Fruit fly (Drosophila melanogaster) whole organism, adult: ENCODE results near the gene tw.

Experiments
- CG11617 ChIP-seq: fragments of 200-800 bp; sonication (Bioruptor generic); optimal IDR thresholded peaks from 2 replicates; lab custom pipeline; 2017; ENCODE audit warnings: mild to moderate bottlenecking, missing biosample characterization, missing genetic modification reagents, missing genetic modification characterization
- CG12768 ChIP-seq: fragments of 200-800 bp; sonication (Bioruptor generic); optimal IDR thresholded peaks from 2 replicates; lab custom pipeline; 2017; ENCODE audit warnings: missing biosample characterization, missing genetic modification characterization, mild to moderate bottlenecking, moderate library complexity, missing genetic modification reagents
- CG14711 ChIP-seq: fragments of 200-800 bp; sonication (Bioruptor generic); optimal IDR thresholded peaks from 2 replicates; lab custom pipeline; 2018; ENCODE audit warnings: missing biosample characterization, mild to moderate bottlenecking, missing genetic modification characterization, moderate library complexity
- CG1620 ChIP-seq: fragments of 200-800 bp; sonication (Bioruptor generic); optimal IDR thresholded peaks from 2 replicates; lab custom pipeline; 2016; ENCODE audit warnings: missing biosample characterization, missing genetic modification characterization
- CG33017 ChIP-seq: fragments of 200-800 bp; sonication (Bioruptor generic); optimal IDR thresholded peaks from 2 replicates; lab custom pipeline; 2018; ENCODE audit warnings: missing biosample characterization, mild to moderate bottlenecking, missing genetic modification characterization, moderate library complexity
- CG5204 ChIP-seq: fragments of 200-800 bp; sonication (Bioruptor generic); optimal IDR thresholded peaks from 2 replicates; lab custom pipeline; 2016; ENCODE audit warnings: missing biosample characterization, missing genetic modification characterization
- CG7045 ChIP-seq: fragments of 200-800 bp; sonication (Bioruptor generic); optimal IDR thresholded peaks from 2 replicates; lab custom pipeline; 2017; ENCODE audit warnings: missing biosample characterization, mild to moderate bottlenecking, missing genetic modification characterization
- CG7101 ChIP-seq: fragments of 200-800 bp; sonication (Bioruptor generic); optimal IDR thresholded peaks from 2 replicates; lab custom pipeline; 2018; ENCODE audit warnings: missing biosample characterization, mild to moderate bottlenecking, missing genetic modification characterization, moderate library complexity
- Clk ChIP-seq: fragments of 200-800 bp; sonication (Bioruptor generic); optimal IDR thresholded peaks from 2 replicates; lab custom pipeline; 2017; ENCODE audit warnings: missing biosample characterization, missing genetic modification characterization
- Crg-1 ChIP-seq: fragments of 200-800 bp; sonication (Bioruptor generic); optimal IDR thresholded peaks from 2 replicates; lab custom pipeline; 2016; ENCODE audit warnings: missing biosample characterization, missing genetic modification characterization
- Hr96 ChIP-seq: fragments of 200-800 bp; sonication (Bioruptor generic); optimal IDR thresholded peaks from 2 replicates; lab custom pipeline; 2016; ENCODE audit warnings: missing biosample characterization, missing genetic modification characterization
- Mnt ChIP-seq: fragments of 200-800 bp; sonication (Bioruptor generic); optimal IDR thresholded peaks from 2 replicates; lab custom pipeline; 2016; ENCODE audit warnings: missing biosample characterization, mild to moderate bottlenecking, missing genetic modification characterization
- bab1 ChIP-seq: fragments of 200-800 bp; sonication (Bioruptor generic); optimal IDR thresholded peaks from 3 replicates; lab custom pipeline; 2019; ENCODE audit warnings: missing biosample characterization, mild to moderate bottlenecking, missing genetic modification characterization, moderate library complexity
- cic ChIP-seq: fragments of 200-800 bp; sonication (Bioruptor generic); optimal IDR thresholded peaks from 2 replicates; lab custom pipeline; 2017; ENCODE audit warnings: missing biosample characterization, mild to moderate bottlenecking, missing genetic modification characterization, moderate library complexity
- cnc ChIP-seq, 2 experiments: fragments of >200 bp; optimal IDR thresholded peaks; 2 replicates each; lab custom pipeline; 2017
- kay ChIP-seq: fragments of 200-800 bp; sonication (Bioruptor generic); peaks from one replicate; lab custom pipeline; 2016; ENCODE audit warnings: missing biosample characterization, missing genetic modification characterization, borderline replicate concordance
- ovo ChIP-seq: fragments of 200-800 bp; sonication (Bioruptor generic); optimal IDR thresholded peaks from 2 replicates; lab custom pipeline; 2016; ENCODE audit warnings: missing biosample characterization, missing genetic modification characterization
- pad ChIP-seq: fragments of 200-800 bp; sonication (Bioruptor generic); optimal IDR thresholded peaks from 3 replicates; lab custom pipeline; 2017; ENCODE audit warnings: missing biosample characterization, missing genetic modification characterization, mild to moderate bottlenecking, moderate library complexity, missing genetic modification reagents
- tj ChIP-seq: fragments of 200-800 bp; sonication (Bioruptor generic); optimal IDR thresholded peaks from 3 replicates; lab custom pipeline; 2017; ENCODE audit warnings: missing biosample characterization, mild to moderate bottlenecking, missing genetic modification characterization, moderate library complexity
- toe ChIP-seq: fragments of 200-800 bp; sonication (Bioruptor generic); optimal IDR thresholded peaks from 2 replicates; lab custom pipeline; 2016; ENCODE audit warnings: missing biosample characterization, missing genetic modification characterization

The tw gene

dm6 chrX:784456-784855 lies at the start of gene tw:
tw (plus strand) TSS chrX:784746.
- no peak for TF ChIP-seq CG33017 (tag; lab: Kevin White, UChicago)
- no peak for TF ChIP-seq bab1
- no peak for TF ChIP-seq Mnt
- no peak for TF ChIP-seq kay (GFP tag; lab: Kevin White, UChicago)
- TF ChIP-seq Clk (GFP tag; lab: Kevin White, UChicago): no peak
- TF ChIP-seq cic (GFP tag; lab: Kevin White, UChicago): no peak
- TF ChIP-seq CG7045 (GFP tag; lab: Kevin White, UChicago): no peak
- no peak for TF ChIP-seq toe (GFP tag; lab: Kevin White, UChicago)
- TF ChIP-seq Hr96 (GFP tag; lab: Kevin White, UChicago): no peak
- TF ChIP-seq pad (GFP tag; lab: Kevin White, UChicago): no peak

dm6 chrX:739621-740216 lies 44.8 kb upstream of the tw start:
- TF ChIP-seq toe (GFP tag; lab: Kevin White, UChicago) (no peak), CG7101 (tag; lab: Kevin White, UChicago) (no peak), CG1620 (GFP tag; lab: Kevin White, UChicago) (no peak), CG12768 (no peak), CG33017 (tag; lab: Kevin White, UChicago) (no peak), CG7045 (GFP tag; lab: Kevin White, UChicago) (no peak), Mnt (no peak), Clk (GFP tag; lab: Kevin White, UChicago) (no peak), kay (GFP tag; lab: Kevin White, UChicago) (no peak), ovo (no peak), Crg-1 (no peak), CG5204 (GFP tag; lab: Kevin White, UChicago) (no peak), tj (no peak), Hr96 (GFP tag; lab: Kevin White, UChicago) (no peak), pad (GFP tag; lab: Kevin White, UChicago) (no peak), cnc (optimal IDR thresholded peaks at IDR 0.05; lab: Kevin White, UChicago) (no peak), bab1 (no peak), CG14711 (tag; lab: Kevin White, UChicago) (no peak), cic (GFP tag; lab: Kevin White, UChicago) (no peak)

dm6 chrX:750047-750446 lies 34.5 kb upstream of the tw start, which contains the start of gene CG5254:
CG5254 (plus strand) TSS chrX:750347.
- TF ChIP-seq tj: no peak
- TF ChIP-seq Mnt: no peak
- no peak for TF ChIP-seq Clk (GFP tag; lab: Kevin White, UChicago)
- no peak for TF ChIP-seq CG7045 (GFP tag; lab: Kevin White, UChicago)
- no peak for TF ChIP-seq CG7101 (tag; lab: Kevin White, UChicago)
- no peak for TF ChIP-seq CG33017 (tag; lab: Kevin White, UChicago)
- TF ChIP-seq ovo: no peak
- no peak for TF ChIP-seq Hr96 (GFP tag; lab: Kevin White, UChicago)
- TF ChIP-seq CG5204 (GFP tag; lab: Kevin White, UChicago): no peak
- no peak for TF ChIP-seq CG12768

dm6 chrX:751201-751600 lies 33.3 kb upstream of the tw start, which contains the start of gene CG13362:
CG13362 (minus strand) TSS chrX:751301.
- TF ChIP-seq toe (GFP tag; lab: Kevin White, UChicago): no peak
- TF ChIP-seq Mnt: no peak
- TF ChIP-seq kay (GFP tag; lab: Kevin White, UChicago): no peak
- TF ChIP-seq Hr96 (GFP tag; lab: Kevin White, UChicago): no peak
- TF ChIP-seq tj: no peak
- TF ChIP-seq CG11617 (GFP tag; lab: Kevin White, UChicago): no peak
- no peak for TF ChIP-seq CG7101 (tag; lab: Kevin White, UChicago)

- no peak for TF ChIP-seq pad (GFP tag; lab: Kevin White, UChicago)
- no peak for TF ChIP-seq CG33017 (tag; lab: Kevin White, UChicago)
- no peak for TF ChIP-seq Hr96 (GFP tag; lab: Kevin White, UChicago)
- TF ChIP-seq toe (GFP tag; lab: Kevin White, UChicago): no peak
- no peak for TF ChIP-seq CG1620 (GFP tag; lab: Kevin White, UChicago)
- no peak for TF ChIP-seq CG7101 (tag; lab: Kevin White, UChicago)
- no peak for TF ChIP-seq cnc (optimal IDR thresholded peaks at IDR 0.05; lab: Kevin White, UChicago)
- TF ChIP-seq kay (GFP tag; lab: Kevin White, UChicago): no peak
- no peak for TF ChIP-seq CG12768
- TF ChIP-seq CG14711 (tag; lab: Kevin White, UChicago): no peak
- no peak for TF ChIP-seq CG5204 (GFP tag; lab: Kevin White, UChicago)
- TF ChIP-seq bab1: no peak
- no peak for TF ChIP-seq Mnt
- no peak for TF ChIP-seq CG7045 (GFP tag; lab: Kevin White, UChicago)
Measured at dm6 chrX:753553-753952, 31.0 kb upstream of the tw start, which contains the start of gene CG13361. CG13361 (minus strand) TSS chrX:753653.

- TF ChIP-seq CG7045 (GFP tag; lab: Kevin White, UChicago) (peak; percentile 72), CG12768 (peak; percentile 74), pad (GFP tag; lab: Kevin White, UChicago) (peak; percentile 79), Mnt (peak; percentile 82), CG5204 (GFP tag; lab: Kevin White, UChicago) (peak; percentile 76), ovo (peak; percentile 51), Hr96 (GFP tag; lab: Kevin White, UChicago) (peak; percentile 82), CG14711 (tag; lab: Kevin White, UChicago) (peak; percentile 83), CG33017 (tag; lab: Kevin White, UChicago) (peak; percentile 85), kay (GFP tag; lab: Kevin White, UChicago) (no peak), CG1620 (GFP tag; lab: Kevin White, UChicago) (peak; percentile 46), cic (GFP tag; lab: Kevin White, UChicago) (peak; percentile 66), Clk (GFP tag; lab: Kevin White, UChicago) (peak; percentile 34), bab1 (peak; percentile 47), cnc (optimal IDR thresholded peaks at IDR 0.05; lab: Kevin White, UChicago) (no peak), CG7101 (tag; lab: Kevin White, UChicago) (peak; percentile 88), Crg-1 (peak; percentile 46), tj (peak; percentile 51), CG11617 (GFP tag; lab: Kevin White, UChicago) (peak; percentile 68), toe (GFP tag; lab: Kevin White, UChicago) (peak; percentile 53)
Measured at dm6 chrX:755642-756332, 28.8 kb upstream of the tw start.
